Worm (Caenorhabditis elegans) whole organism, L4/young adult: ENCODE data around the gene clec-222.

Experiments
- W03F9.2 ChIP-seq: fragments of 150-350 bp; optimal IDR thresholded peaks from 2 replicates; lab custom pipeline; 2014; ENCODE audit warnings: missing biosample characterization, missing genetic modification characterization
- him-1 ChIP-seq: sonication (generic microtip); optimal IDR thresholded peaks from 2 replicates; lab custom pipeline; 2016; ENCODE audit warnings: missing genotype, missing genetic modification reagents, missing genetic modification characterization, missing compliant biosample characterization

- TF ChIP-seq him-1 (tag; lab: Kevin White, UChicago) (no peak), W03F9.2 (tag; lab: Kevin White, UChicago) (no peak)
Observed at ce11 chrV:11312904-11313303, 41.8 kb downstream of the clec-222 start.
